Fruit fly (Drosophila melanogaster) whole organism, prepupa: Measurements from ENCODE around the gene CG14507.

Source experiments
- CG10631 ChIP-seq: fragments of 200-800 bp; sonication (Bioruptor generic); optimal IDR thresholded peaks from 2 replicates; lab custom pipeline; 2016; ENCODE audit warnings: missing biosample characterization, missing genetic modification characterization
- CG11294 ChIP-seq: fragments of 200-800 bp; sonication (Bioruptor generic); IDR thresholded peaks from 2 replicates; pipeline ENCODE4 v1.3.6; 2022; ENCODE audit warnings: missing biosample characterization, missing genetic modification characterization
- CG11762 ChIP-seq: fragments of 200-800 bp; sonication (Bioruptor generic); optimal IDR thresholded peaks from 3 replicates; lab custom pipeline; 2016; ENCODE audit warnings: missing biosample characterization, missing genetic modification characterization; ENCODE audit not compliant: insufficient read depth
- CG11902 ChIP-seq: fragments of 200-800 bp; sonication (Bioruptor generic); optimal IDR thresholded peaks from 3 replicates; lab custom pipeline; 2016; ENCODE audit warnings: missing biosample characterization, missing genetic modification characterization
- CG15336 ChIP-seq: fragments of 200-800 bp; sonication (Bioruptor generic); IDR thresholded peaks from 2 replicates; pipeline ENCODE4 v1.3.6; 2022; ENCODE audit warnings: missing biosample characterization, missing genetic modification characterization
- CG1621 ChIP-seq: fragments of 200-800 bp; sonication (Bioruptor generic); optimal IDR thresholded peaks from 3 replicates; lab custom pipeline; 2018; ENCODE audit warnings: missing biosample characterization, mild to moderate bottlenecking, missing genetic modification characterization
- CG3032 ChIP-seq: fragments of 200-800 bp; optimal IDR thresholded peaks from 2 replicates; lab custom pipeline; 2019; ENCODE audit warnings: missing biosample characterization, mild to moderate bottlenecking, missing genetic modification characterization, moderate library complexity
- CG32006 ChIP-seq: fragments of 200-800 bp; sonication (Bioruptor generic); optimal IDR thresholded peaks from 3 replicates; lab custom pipeline; 2017; ENCODE audit warnings: missing biosample characterization, mild to moderate bottlenecking, missing genetic modification characterization
- CG34406 ChIP-seq: fragments of 200-800 bp; sonication (Bioruptor generic); optimal IDR thresholded peaks from 3 replicates; lab custom pipeline; 2016; ENCODE audit warnings: missing biosample characterization, missing genetic modification characterization
- CG3919 ChIP-seq: fragments of 200-800 bp; sonication (Bioruptor generic); optimal IDR thresholded peaks from 3 replicates; lab custom pipeline; 2016; ENCODE audit warnings: missing biosample characterization, missing genetic modification characterization
- CG4318 ChIP-seq: fragments of 200-800 bp; sonication (Bioruptor generic); optimal IDR thresholded peaks from 3 replicates; lab custom pipeline; 2017; ENCODE audit warnings: missing biosample characterization, mild to moderate bottlenecking, missing genetic modification characterization
- CG6163 ChIP-seq: fragments of 200-800 bp; sonication (Bioruptor generic); IDR thresholded peaks from 3 replicates; pipeline ENCODE4 v1.3.6; 2022; ENCODE audit warnings: missing biosample characterization, missing genetic modification characterization
- CG6276 ChIP-seq: fragments of 200-800 bp; sonication (Bioruptor generic); optimal IDR thresholded peaks from 2 replicates; lab custom pipeline; 2017; ENCODE audit warnings: missing biosample characterization, mild to moderate bottlenecking, missing genetic modification characterization
- CG6808 ChIP-seq: fragments of 200-800 bp; sonication (Bioruptor generic); optimal IDR thresholded peaks from 3 replicates; lab custom pipeline; 2017; ENCODE audit warnings: missing biosample characterization, missing genetic modification characterization, mild to moderate bottlenecking, moderate library complexity, missing genetic modification reagents
- CG6854 ChIP-seq: fragments of 200-800 bp; sonication (Bioruptor generic); optimal IDR thresholded peaks from 2 replicates; lab custom pipeline; 2017; ENCODE audit warnings: missing biosample characterization, mild to moderate bottlenecking, missing genetic modification characterization
- CG7368 ChIP-seq: fragments of 200-800 bp; sonication (Bioruptor generic); optimal IDR thresholded peaks from 3 replicates; lab custom pipeline; 2016; ENCODE audit warnings: missing biosample characterization, missing genetic modification characterization
- CG8119 ChIP-seq: fragments of 200-800 bp; sonication (Bioruptor generic); IDR thresholded peaks from 3 replicates; pipeline ENCODE4 v1.3.6; 2022; ENCODE audit warnings: missing biosample characterization, missing genetic modification characterization
- CG8319 ChIP-seq: fragments of 200-800 bp; sonication (Bioruptor generic); optimal IDR thresholded peaks from 3 replicates; lab custom pipeline; 2016; ENCODE audit warnings: missing biosample characterization, missing genetic modification characterization
- CG8632 ChIP-seq: fragments of 200-800 bp; sonication (Bioruptor generic); optimal IDR thresholded peaks from 3 replicates; lab custom pipeline; 2016; ENCODE audit warnings: missing biosample characterization, missing genetic modification characterization
- CG9139 ChIP-seq: fragments of 200-800 bp; sonication (Bioruptor generic); optimal IDR thresholded peaks from 3 replicates; lab custom pipeline; 2017; ENCODE audit warnings: missing biosample characterization, mild to moderate bottlenecking, missing genetic modification characterization
- Eip75B ChIP-seq: fragments of 200-800 bp; sonication (Bioruptor generic); optimal IDR thresholded peaks from 3 replicates; lab custom pipeline; 2016; ENCODE audit warnings: missing biosample characterization, missing genetic modification characterization
- Eip78C ChIP-seq: fragments of 200-800 bp; sonication (Bioruptor generic); peaks from one replicate; lab custom pipeline; 2016; ENCODE audit warnings: missing biosample characterization, missing genetic modification characterization
- Eip93F ChIP-seq: fragments of 200-800 bp; sonication (Bioruptor generic); optimal IDR thresholded peaks from 2 replicates; lab custom pipeline; 2016; ENCODE audit warnings: missing biosample characterization, mild to moderate bottlenecking, missing genetic modification characterization
- Gug ChIP-seq: fragments of 200-800 bp; sonication (Bioruptor generic); IDR thresholded peaks from 2 replicates; pipeline ENCODE4 v1.3.6; 2022; ENCODE audit warnings: missing biosample characterization, missing genetic modification characterization
- Hr38 ChIP-seq: sonication (Bioruptor generic); optimal IDR thresholded peaks from 2 replicates; lab custom pipeline; 2016; ENCODE audit warnings: missing biosample characterization, missing genetic modification characterization
- Hr39 ChIP-seq: fragments of 200-800 bp; sonication (Bioruptor generic); optimal IDR thresholded peaks from 2 replicates; lab custom pipeline; 2016; ENCODE audit warnings: missing biosample characterization, missing genetic modification characterization
- Hr4 ChIP-seq: fragments of 200-800 bp; sonication (Bioruptor generic); optimal IDR thresholded peaks from 3 replicates; lab custom pipeline; 2016; ENCODE audit warnings: missing biosample characterization, missing genetic modification characterization
- Lpt ChIP-seq: fragments of 200-800 bp; sonication (Bioruptor generic); optimal IDR thresholded peaks from 3 replicates; lab custom pipeline; 2016; ENCODE audit warnings: missing biosample characterization, missing genetic modification characterization
- Met ChIP-seq: fragments of 200-800 bp; sonication (Bioruptor generic); optimal IDR thresholded peaks from 3 replicates; lab custom pipeline; 2016; ENCODE audit warnings: missing biosample characterization, missing genetic modification characterization
- Smox ChIP-seq: fragments of 200-800 bp; sonication (Bioruptor generic); optimal IDR thresholded peaks from 3 replicates; lab custom pipeline; 2016; ENCODE audit warnings: missing biosample characterization, missing genetic modification characterization
- Sox14 ChIP-seq: fragments of 200-800 bp; sonication (Bioruptor generic); optimal IDR thresholded peaks from 3 replicates; lab custom pipeline; 2016; ENCODE audit warnings: missing biosample characterization, missing genetic modification characterization
- Sox15 ChIP-seq: fragments of 200-800 bp; sonication (Bioruptor generic); optimal IDR thresholded peaks from 3 replicates; lab custom pipeline; 2016; ENCODE audit warnings: missing biosample characterization, missing genetic modification characterization
- achi ChIP-seq: fragments of 200-800 bp; sonication (Bioruptor generic); optimal IDR thresholded peaks from 3 replicates; lab custom pipeline; 2016; ENCODE audit warnings: missing biosample characterization, missing genetic modification characterization
- acj6 ChIP-seq: fragments of 200-800 bp; sonication (Bioruptor generic); optimal IDR thresholded peaks from 3 replicates; lab custom pipeline; 2016; ENCODE audit warnings: missing biosample characterization, missing genetic modification characterization
- dac ChIP-seq: fragments of 200-800 bp; sonication (Bioruptor generic); optimal IDR thresholded peaks from 2 replicates; lab custom pipeline; 2017; ENCODE audit warnings: missing biosample characterization, mild to moderate bottlenecking, missing genetic modification characterization
- dsx ChIP-seq: fragments of 200-800 bp; optimal IDR thresholded peaks from 3 replicates; lab custom pipeline; 2019; ENCODE audit warnings: missing biosample characterization, mild to moderate bottlenecking, missing genetic modification characterization, moderate library complexity; ENCODE audit not compliant: poor library complexity, severe bottlenecking
- eg ChIP-seq: fragments of 200-800 bp; sonication (Bioruptor generic); IDR thresholded peaks from 3 replicates; pipeline ENCODE4 v1.3.6; 2022; ENCODE audit warnings: missing biosample characterization, missing genetic modification characterization
- esn ChIP-seq: fragments of 200-800 bp; sonication (Bioruptor generic); optimal IDR thresholded peaks from 2 replicates; lab custom pipeline; 2016; ENCODE audit warnings: missing biosample characterization, mild to moderate bottlenecking, missing genetic modification characterization, moderate library complexity
- fd59A ChIP-seq: fragments of 200-800 bp; sonication (Bioruptor generic); optimal IDR thresholded peaks from 2 replicates; lab custom pipeline; 2017; ENCODE audit warnings: missing biosample characterization, mild to moderate bottlenecking, missing genetic modification characterization, missing genetic modification reagents
- fkh ChIP-seq: fragments of 200-800 bp; sonication (Bioruptor generic); optimal IDR thresholded peaks from 3 replicates; lab custom pipeline; 2017; ENCODE audit warnings: missing biosample characterization, mild to moderate bottlenecking, missing genetic modification characterization, moderate library complexity
- lz ChIP-seq: fragments of 200-800 bp; sonication (Bioruptor generic); optimal IDR thresholded peaks from 3 replicates; lab custom pipeline; 2016; ENCODE audit warnings: missing biosample characterization, missing genetic modification characterization
- net ChIP-seq: fragments of 200-800 bp; sonication (Bioruptor generic); optimal IDR thresholded peaks from 3 replicates; lab custom pipeline; 2016; ENCODE audit warnings: missing biosample characterization, missing genetic modification characterization
- pdm3 ChIP-seq: fragments of 200-800 bp; sonication (Bioruptor generic); optimal IDR thresholded peaks from 3 replicates; lab custom pipeline; 2016; ENCODE audit warnings: missing biosample characterization, missing genetic modification characterization
- salr ChIP-seq, 2 experiments: fragments of 200-800 bp; sonication (Bioruptor generic); optimal IDR thresholded peaks; 3 replicates each; lab custom pipeline; 2016 to 2018; ENCODE audit warnings: missing biosample characterization in 2 of 2, missing genetic modification characterization in 2 of 2, mild to moderate bottlenecking in 1 of 2
- spab ChIP-seq: fragments of 200-800 bp; sonication (Bioruptor generic); optimal IDR thresholded peaks from 2 replicates; lab custom pipeline; 2017; ENCODE audit warnings: missing biosample characterization, mild to moderate bottlenecking, missing genetic modification characterization, missing genetic modification reagents
- ss ChIP-seq, 2 experiments: fragments of 200-800 bp; sonication (Bioruptor generic); optimal IDR thresholded peaks; 2 replicates in 1 of 2; 3 replicates in 1 of 2; lab custom pipeline; 2017 to 2018; ENCODE audit warnings: mild to moderate bottlenecking in 2 of 2, missing biosample characterization in 2 of 2, missing genetic modification characterization in 2 of 2, moderate library complexity in 1 of 2
- svp ChIP-seq: fragments of 200-800 bp; sonication (Bioruptor generic); peaks from one replicate; lab custom pipeline; 2016; ENCODE audit warnings: missing biosample characterization, missing genetic modification characterization
- topi ChIP-seq: fragments of 200-800 bp; sonication (Bioruptor generic); optimal IDR thresholded peaks from 3 replicates; lab custom pipeline; 2016; ENCODE audit warnings: missing biosample characterization, missing genetic modification characterization
- vri ChIP-seq: fragments of 200-800 bp; sonication (Bioruptor generic); optimal IDR thresholded peaks from 3 replicates; lab custom pipeline; 2016; ENCODE audit warnings: missing biosample characterization, mild to moderate bottlenecking, missing genetic modification characterization

CG14507 gene

DNA sequence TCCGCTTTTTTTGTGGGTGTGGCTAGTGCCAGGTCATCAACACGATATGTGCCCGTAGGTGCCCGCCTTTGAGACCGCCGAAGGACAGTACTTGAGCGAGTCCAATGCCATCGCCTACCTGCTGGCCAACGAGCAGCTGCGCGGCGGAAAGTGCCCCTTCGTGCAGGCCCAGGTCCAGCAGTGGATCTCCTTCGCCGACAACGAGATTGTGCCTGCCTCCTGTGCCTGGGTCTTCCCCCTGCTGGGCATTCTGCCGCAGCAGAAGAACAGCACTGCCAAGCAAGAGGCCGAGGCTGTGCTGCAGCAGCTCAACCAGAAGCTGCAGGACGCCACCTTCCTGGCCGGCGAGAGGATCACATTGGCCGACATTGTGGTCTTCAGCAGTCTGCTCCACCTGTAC is 6.9 kb downstream of the CG14507 start:
- no peak for TF ChIP-seq vri
- TF ChIP-seq CG11294 = no peak
- no peak for TF ChIP-seq Eip93F (GFP tag; lab: Kevin White, UChicago)
- TF ChIP-seq dsx = no peak
- TF ChIP-seq Hr39 (GFP tag; lab: Kevin White, UChicago) = no peak
- TF ChIP-seq CG11762 (GFP tag; lab: Kevin White, UChicago) = no peak
- no peak for TF ChIP-seq fd59A
- no peak for TF ChIP-seq CG4318
- TF ChIP-seq Smox = no peak
- no peak for TF ChIP-seq acj6
- no peak for TF ChIP-seq CG6808 (GFP tag; lab: Kevin White, UChicago)
- TF ChIP-seq CG11902 (GFP tag; lab: Kevin White, UChicago) = no peak
- no peak for TF ChIP-seq CG15336 (GFP tag; lab: Robert Waterston, UW)
- TF ChIP-seq lz (GFP tag; lab: Kevin White, UChicago) = no peak
- no peak for TF ChIP-seq net
- no peak for TF ChIP-seq eg (GFP tag; lab: Robert Waterston, UW)
- TF ChIP-seq Lpt (GFP tag; lab: Kevin White, UChicago) = no peak
- no peak for TF ChIP-seq CG8632
- TF ChIP-seq Gug (GFP tag; lab: Robert Waterston, UW) = no peak

DNA sequence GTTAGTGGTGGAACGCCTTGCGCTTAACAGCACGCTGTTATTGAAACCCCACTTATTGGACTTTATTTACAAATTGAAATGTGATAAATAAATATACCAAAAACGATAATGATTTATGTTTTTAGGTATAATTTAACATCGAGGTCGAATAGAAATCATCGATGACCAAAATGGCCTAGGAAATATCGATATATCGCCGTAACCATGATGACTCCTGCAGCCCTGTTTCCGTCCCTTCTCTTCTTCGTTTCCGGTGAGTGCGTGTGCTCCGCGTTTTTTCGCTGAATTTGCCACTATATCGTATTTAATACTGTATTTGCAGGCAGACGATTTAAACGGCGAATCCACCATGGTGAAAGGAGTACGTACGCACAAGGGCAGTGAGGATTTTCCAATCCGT is 7.6 kb downstream of the CG14507 start, which contains the start of gene eEF1gamma:
Gene eEF1gamma, plus strand, starts transcription at position 225 of the 400 bp plus-strand sequence.
- TF ChIP-seq Eip93F (GFP tag; lab: Kevin White, UChicago) (no peak), svp (no peak), CG11902 (GFP tag; lab: Kevin White, UChicago) (peak; percentile 64), achi (GFP tag; lab: Kevin White, UChicago) (no peak), CG7368 (GFP tag; lab: Kevin White, UChicago) (peak; percentile 87), CG32006 (GFP tag; lab: Kevin White, UChicago) (peak; percentile 71), Hr4 (GFP tag; lab: Kevin White, UChicago) (peak; percentile 75), CG3919 (peak; percentile 96), Hr39 (GFP tag; lab: Kevin White, UChicago) (peak; percentile 87), ss (GFP tag; optimal IDR thresholded peaks at IDR 0.05; lab: Kevin White, UChicago) (peak; percentile 82 to 94), Met (GFP tag; lab: Kevin White, UChicago) (peak; percentile 93), CG8119 (GFP tag; lab: Robert Waterston, UW) (peak; percentile 49; the same call in 2 of the 3 replicates), CG9139 (GFP tag; lab: Kevin White, UChicago) (no peak), CG6163 (GFP tag; lab: Robert Waterston, UW) (peak; percentile 96), acj6 (peak; percentile 91), Hr38 (no peak), CG6276 (GFP tag; lab: Kevin White, UChicago) (peak; percentile 62), CG8632 (peak; percentile 88), CG15336 (GFP tag; lab: Robert Waterston, UW) (peak; percentile 65), Lpt (GFP tag; lab: Kevin White, UChicago) (peak; percentile 61), fd59A (peak; percentile 80), salr (GFP tag; optimal IDR thresholded peaks at IDR 0.05; lab: Kevin White, UChicago) (peak in 1 of 2 experiments; percentile 94), esn (GFP tag; lab: Kevin White, UChicago) (peak; percentile 95), Eip75B (GFP tag; lab: Kevin White, UChicago) (peak; percentile 93), net (peak; percentile 94), fkh (peak; percentile 94), CG6854 (GFP tag; lab: Kevin White, UChicago) (peak; percentile 98), Eip78C (GFP tag; lab: Kevin White, UChicago) (peak; percentile 97), CG3032 (peak; percentile 81), pdm3 (GFP tag; lab: Kevin White, UChicago) (peak; percentile 90), Sox14 (GFP tag; lab: Kevin White, UChicago) (peak; percentile 86), Sox15 (GFP tag; lab: Kevin White, UChicago) (peak; percentile 66), CG11762 (GFP tag; lab: Kevin White, UChicago) (peak; percentile 88), lz (GFP tag; lab: Kevin White, UChicago) (peak; percentile 94), CG8319 (GFP tag; lab: Kevin White, UChicago) (peak; percentile 89), CG34406 (GFP tag; lab: Kevin White, UChicago) (peak; percentile 92), topi (GFP tag; lab: Kevin White, UChicago) (peak; percentile 93), dac (GFP tag; lab: Kevin White, UChicago) (peak; percentile 78), CG10631 (GFP tag; lab: Kevin White, UChicago) (no peak), CG1621 (tag; lab: Kevin White, UChicago) (peak; percentile 85), CG4318 (no peak), dsx (peak; percentile 66), spab (GFP tag; lab: Kevin White, UChicago) (no peak), Smox (no peak)
